Worm (Caenorhabditis elegans) whole organism, early embryonic: ENCODE data around the gene C25D7.16.
"Not testable (repeated sequence)": the region's sequence is repeated elsewhere in the genome, so short reads cannot be mapped to it uniquely, and the experiment has no call there.

ENCODE experiments used
- B0310.2 ChIP-seq: sonication (generic microtip); optimal IDR thresholded peaks from 2 replicates; lab custom pipeline; 2016; ENCODE audit warnings: mild to moderate bottlenecking, missing genetic modification characterization, missing compliant biosample characterization
- F13C5.2 ChIP-seq: sonication (generic microtip); optimal IDR thresholded peaks from 2 replicates; lab custom pipeline; 2017; ENCODE audit warnings: mild to moderate bottlenecking, missing genetic modification characterization, inconsistent platforms, missing compliant biosample characterization
- aly-1 ChIP-seq: sonication (generic microtip); optimal IDR thresholded peaks from 2 replicates; lab custom pipeline; 2016; ENCODE audit warnings: missing genetic modification characterization, missing compliant biosample characterization
- ama-1 ChIP-seq: fragments of 150-350 bp; optimal IDR thresholded peaks from 2 replicates; lab custom pipeline; 2014
- ceh-13 ChIP-seq: fragments of 200-800 bp; sonication (Bioruptor generic); optimal IDR thresholded peaks from 2 replicates; lab custom pipeline; 2018; ENCODE audit warnings: mild to moderate bottlenecking, missing genetic modification characterization, missing compliant biosample characterization
- ceh-36 ChIP-seq: sonication (generic microtip); optimal IDR thresholded peaks from 2 replicates; lab custom pipeline; 2016; ENCODE audit warnings: missing genetic modification characterization, inconsistent platforms, missing compliant biosample characterization
- ets-7 ChIP-seq: sonication (generic microtip); optimal IDR thresholded peaks from 2 replicates; lab custom pipeline; 2016; ENCODE audit warnings: missing genotype, missing genetic modification characterization, missing compliant biosample characterization
- flt-1 ChIP-seq: fragments of 200-800 bp; sonication (Bioruptor generic); IDR thresholded peaks from 2 replicates; pipeline ENCODE4 v1.3.6; 2022; ENCODE audit warnings: missing genetic modification characterization, missing compliant biosample characterization
- hmbx-1 ChIP-seq: sonication (generic microtip); optimal IDR thresholded peaks from 2 replicates; lab custom pipeline; 2016; ENCODE audit warnings: mild to moderate bottlenecking, missing genetic modification characterization, missing compliant biosample characterization
- hmg-4 ChIP-seq: fragments of 200-800 bp; sonication (Bioruptor generic); optimal IDR thresholded peaks from 2 replicates; lab custom pipeline; 2018; ENCODE audit warnings: mild to moderate bottlenecking, missing genetic modification characterization, missing compliant biosample characterization
- hnd-1 ChIP-seq: sonication (generic microtip); optimal IDR thresholded peaks from 2 replicates; lab custom pipeline; 2016; ENCODE audit warnings: missing genetic modification characterization, missing compliant biosample characterization
- pes-1 ChIP-seq: fragments of 200-800 bp; sonication (Bioruptor generic); IDR thresholded peaks from 2 replicates; pipeline ENCODE4 v1.3.6; 2022; ENCODE audit warnings: missing genetic modification reagents, missing genetic modification characterization, missing compliant biosample characterization
- scrt-1 ChIP-seq: fragments of 200-800 bp; sonication (Bioruptor generic); IDR thresholded peaks from 2 replicates; pipeline ENCODE4 v1.3.6; 2022; ENCODE audit warnings: missing genetic modification characterization, missing compliant biosample characterization
- sea-1 ChIP-seq: fragments of 200-800 bp; sonication (Bioruptor generic); conservative IDR thresholded peaks from 2 replicates; pipeline ENCODE4 v1.3.6; 2022; ENCODE audit warnings: missing genetic modification characterization, missing compliant biosample characterization
- tbx-11 ChIP-seq: fragments of 200-800 bp; sonication (Bioruptor generic); IDR thresholded peaks from 2 replicates; pipeline ENCODE4 v1.3.6; 2022; ENCODE audit warnings: missing genetic modification characterization, missing compliant biosample characterization
- tbx-37 ChIP-seq: fragments of 200-800 bp; sonication (Bioruptor generic); conservative IDR thresholded peaks from 2 replicates; pipeline ENCODE4 v1.3.6; 2022; ENCODE audit warnings: missing genetic modification reagents, missing genetic modification characterization, missing compliant biosample characterization
- tra-4 ChIP-seq: sonication (generic microtip); optimal IDR thresholded peaks from 2 replicates; lab custom pipeline; 2017; ENCODE audit warnings: missing genetic modification characterization, missing compliant biosample characterization

Gene C25D7.16

DNA sequence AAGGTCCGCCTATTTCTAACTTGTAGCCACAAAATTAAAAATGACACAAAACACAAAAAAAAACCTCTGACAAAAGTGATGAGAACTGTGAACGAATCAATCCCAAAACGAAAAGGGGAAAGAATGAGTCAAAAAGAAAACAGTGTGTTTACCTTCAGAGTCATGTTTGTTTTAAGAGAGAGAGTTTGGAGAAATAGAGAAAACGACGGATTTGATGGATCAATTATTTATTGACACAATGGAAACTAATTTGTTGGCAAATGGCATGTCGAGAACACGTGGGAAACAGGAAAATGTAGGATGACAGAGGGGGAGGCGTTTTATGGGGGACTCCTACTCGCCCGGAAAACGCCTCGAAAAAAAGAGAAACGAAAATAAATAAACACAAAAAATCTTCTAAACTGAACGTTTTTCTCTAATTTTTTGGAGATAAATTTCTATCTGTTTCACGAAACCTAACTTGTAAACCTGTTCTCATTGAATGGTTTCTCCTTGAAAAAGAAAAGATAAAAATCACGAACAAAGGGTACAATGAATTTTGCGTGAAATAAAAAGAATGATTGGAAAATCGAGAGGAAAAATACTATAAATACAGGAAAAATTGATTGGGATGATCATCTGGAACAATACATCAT lies 39.1 kb upstream of the C25D7.16 start:
- TF ChIP-seq hmg-4 (GFP tag; lab: Kevin White, UChicago) (no peak), ets-7 (tag; lab: Kevin White, UChicago) (no peak), tbx-37 (no peak), aly-1 (tag; lab: Kevin White, UChicago) (no peak), ceh-13 (no peak), scrt-1 (GFP tag; lab: Robert Waterston, UW) (no peak), tbx-11 (GFP tag; lab: Robert Waterston, UW) (no peak), hmbx-1 (no peak), pes-1 (GFP tag; lab: Robert Waterston, UW) (no peak), tra-4 (tag; lab: Kevin White, UChicago) (no peak), flt-1 (GFP tag; lab: Robert Waterston, UW) (no peak), B0310.2 (tag; lab: Kevin White, UChicago) (no peak), ama-1 (lab: Kevin White, UChicago) (no peak), hnd-1 (tag; lab: Kevin White, UChicago) (no peak), ceh-36 (tag; lab: Kevin White, UChicago) (no peak), sea-1 (no peak), F13C5.2 (tag; lab: Kevin White, UChicago) (no peak)

DNA sequence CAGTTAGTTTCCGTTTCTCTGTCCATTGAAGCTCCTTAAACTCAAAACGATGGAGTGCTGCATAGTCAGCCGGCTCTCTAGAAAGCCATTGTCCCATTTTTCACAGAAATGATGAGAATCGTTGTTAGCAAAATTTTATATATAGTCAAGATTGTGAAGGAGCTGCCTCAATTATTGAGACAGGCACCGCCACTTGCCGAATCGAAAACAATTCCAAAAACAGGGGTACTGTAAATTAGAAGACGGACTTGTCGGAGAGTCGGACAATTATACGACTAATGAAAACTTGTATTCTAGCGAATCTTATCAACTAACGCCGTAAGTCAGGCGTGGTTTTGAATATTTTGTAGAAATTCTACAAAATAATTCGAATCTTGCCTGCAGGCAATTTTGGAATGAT lies 35.7 kb upstream of the C25D7.16 start, which contains the start of gene F14H8.2:
F14H8.2 (minus strand) TSS at position 101 of the 400 bp plus-strand sequence.
- no peak for TF ChIP-seq tbx-37
- TF ChIP-seq aly-1 (tag; lab: Kevin White, UChicago): no peak

- TF ChIP-seq ceh-13: no peak
- TF ChIP-seq ama-1 (lab: Kevin White, UChicago): no peak
- TF ChIP-seq flt-1 (GFP tag; lab: Robert Waterston, UW): no peak
- TF ChIP-seq aly-1 (tag; lab: Kevin White, UChicago): no peak
- no peak for TF ChIP-seq ceh-36 (tag; lab: Kevin White, UChicago)
- TF ChIP-seq tbx-37: no peak
- TF ChIP-seq B0310.2 (tag; lab: Kevin White, UChicago): no peak
- TF ChIP-seq F13C5.2 (tag; lab: Kevin White, UChicago): no peak
- no peak for TF ChIP-seq sea-1
- TF ChIP-seq pes-1 (GFP tag; lab: Robert Waterston, UW): no peak
- TF ChIP-seq hmg-4 (GFP tag; lab: Kevin White, UChicago): no peak
- no peak for TF ChIP-seq hmbx-1
- no peak for TF ChIP-seq tra-4 (tag; lab: Kevin White, UChicago)
- TF ChIP-seq scrt-1 (GFP tag; lab: Robert Waterston, UW): no peak
- TF ChIP-seq hnd-1 (tag; lab: Kevin White, UChicago): no peak
- no peak for TF ChIP-seq tbx-11 (GFP tag; lab: Robert Waterston, UW)
- TF ChIP-seq ets-7 (tag; lab: Kevin White, UChicago): no peak
These were observed 35.2 kb upstream of the C25D7.16 start, which contains the start of gene F14H8.5 for ce11 chrV:15020732-15021131. Gene F14H8.5, plus strand, starts transcription at chrV:15021032.

ce11 chrV:15023544-15023943 lies 32.4 kb upstream of the C25D7.16 start, which contains the start of gene F14H8.4:
Gene F14H8.4, plus strand, starts transcription at chrV:15023844.
- TF ChIP-seq scrt-1 (GFP tag; lab: Robert Waterston, UW) (no peak), tbx-11 (GFP tag; lab: Robert Waterston, UW) (no peak), hmg-4 (GFP tag; lab: Kevin White, UChicago) (no peak)

DNA sequence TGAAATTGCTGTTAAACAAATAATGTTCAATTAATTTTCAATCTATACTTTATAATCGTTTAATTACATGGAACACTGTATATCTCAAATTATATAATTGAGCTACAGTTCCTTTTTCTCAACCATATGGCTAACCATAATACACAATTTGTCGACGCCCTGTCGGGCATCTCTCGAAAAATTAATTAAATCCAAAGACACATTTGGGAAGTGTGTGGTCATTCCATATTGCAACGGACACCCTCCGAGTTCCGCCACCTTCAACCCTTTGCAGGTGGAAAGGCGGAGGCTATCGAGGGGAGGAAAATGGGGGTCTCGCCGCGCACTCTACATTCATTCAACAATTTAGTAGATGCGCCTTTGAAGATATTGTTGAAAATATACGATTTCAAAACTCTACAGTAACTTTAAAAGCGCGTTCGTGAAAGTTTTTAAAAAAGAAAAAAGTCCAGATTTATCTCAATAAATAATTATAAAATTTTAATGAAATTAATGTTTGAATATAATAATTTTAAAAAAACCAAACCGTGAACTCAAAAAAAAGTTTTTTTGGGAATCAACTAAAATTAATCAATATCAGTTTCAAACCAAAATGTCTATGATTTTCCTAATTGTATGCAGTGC lies 27.0 kb upstream of the C25D7.16 start, which contains the start of gene F14H8.8:
F14H8.8 (plus strand) TSS at position 574 of the 624 bp plus-strand sequence.
- TF ChIP-seq ama-1 (lab: Kevin White, UChicago): no peak
- TF ChIP-seq ceh-36 (tag; lab: Kevin White, UChicago): peak; percentile 2
- no peak for TF ChIP-seq ceh-13
- TF ChIP-seq hmg-4 (GFP tag; lab: Kevin White, UChicago): peak; percentile 12

ce11 chrV:15031373-15031772 lies 24.6 kb upstream of the C25D7.16 start, which contains the start of gene cng-1:
Gene cng-1, minus strand, starts transcription at chrV:15031473.
- not testable (repeated sequence) for TF ChIP-seq B0310.2 (tag; lab: Kevin White, UChicago); hmbx-1; hnd-1 (tag; lab: Kevin White, UChicago)

DNA sequence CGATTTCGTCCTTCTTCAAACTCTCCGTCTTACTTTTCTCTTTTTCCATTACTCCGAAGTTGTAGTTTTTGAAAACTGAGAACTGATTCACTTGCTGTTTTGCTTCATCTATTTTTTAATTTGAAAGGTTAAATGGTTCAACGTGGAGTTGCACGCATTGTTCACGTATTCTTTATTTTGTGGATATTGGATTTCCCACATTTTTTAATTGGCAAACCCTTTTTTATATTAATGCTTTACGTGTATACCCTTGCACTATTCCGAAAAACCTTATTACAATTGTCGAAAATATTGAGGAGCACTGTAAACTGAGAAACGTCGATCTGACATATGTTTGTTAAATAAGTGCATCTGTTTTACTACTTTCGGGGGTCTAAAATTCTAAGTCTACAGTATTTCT lies 19.2 kb upstream of the C25D7.16 start, which contains the start of gene melo-3:
melo-3 (minus strand) TSS at position 101 of the 400 bp plus-strand sequence.
- TF ChIP-seq ceh-13; tra-4 (tag; lab: Kevin White, UChicago); ceh-36 (tag; lab: Kevin White, UChicago): not testable (repeated sequence)

DNA sequence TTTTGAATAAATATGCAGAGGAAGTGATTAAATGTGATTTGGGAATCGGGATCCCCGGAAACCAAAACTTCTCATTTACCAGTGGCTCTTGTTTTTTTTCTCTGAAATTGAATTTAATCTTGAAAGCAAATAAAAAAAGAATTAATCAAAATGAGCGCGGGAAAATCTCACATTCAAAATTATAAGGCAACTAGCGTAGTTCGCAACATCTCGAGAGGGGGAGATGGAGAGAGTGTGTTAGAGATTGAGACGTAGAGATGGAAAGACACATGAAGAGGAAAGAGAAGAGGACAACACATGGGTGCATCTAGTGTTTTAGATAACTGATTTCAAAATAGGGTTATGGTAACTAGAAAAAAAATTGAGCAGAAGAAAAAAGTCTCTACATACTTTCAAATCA lies 7.9 kb upstream of the C25D7.16 start, which contains the start of gene sdc-3:
sdc-3 (minus strand) TSS at position 101 of the 400 bp plus-strand sequence.
- TF ChIP-seq ceh-36 (tag; lab: Kevin White, UChicago) (no peak), sea-1 (no peak), tbx-11 (GFP tag; lab: Robert Waterston, UW) (no peak), aly-1 (tag; lab: Kevin White, UChicago) (no peak), ama-1 (lab: Kevin White, UChicago) (no peak), scrt-1 (GFP tag; lab: Robert Waterston, UW) (no peak), ceh-13 (no peak), pes-1 (GFP tag; lab: Robert Waterston, UW) (no peak), tbx-37 (no peak), hmbx-1 (no peak), flt-1 (GFP tag; lab: Robert Waterston, UW) (no peak), hmg-4 (GFP tag; lab: Kevin White, UChicago) (no peak), hnd-1 (tag; lab: Kevin White, UChicago) (no peak), ets-7 (tag; lab: Kevin White, UChicago) (no peak), F13C5.2 (tag; lab: Kevin White, UChicago) (no peak), B0310.2 (tag; lab: Kevin White, UChicago) (no peak), tra-4 (tag; lab: Kevin White, UChicago) (no peak)
